Fruit fly (Drosophila melanogaster) whole organism, larva: ENCODE measurements around the gene plum.
A peak's percentile ranks its signal among the peaks of the same experiment; 100 is the strongest.

Experiments
- noc ChIP-seq: fragments of 200-800 bp; sonication (Bioruptor generic); optimal IDR thresholded peaks from 3 replicates; lab custom pipeline; 2019; ENCODE audit warnings: missing biosample characterization, mild to moderate bottlenecking, missing genetic modification characterization, moderate library complexity

The plum gene

dm6 chr3R:26496356-26496755 lies 38.7 kb downstream of the plum start:
- TF ChIP-seq noc (tag; lab: Kevin White, UChicago), result no peak

dm6 chr3R:26494247-26494646 lies 40.8 kb downstream of the plum start:
- peak; percentile 12 for TF ChIP-seq noc (tag; lab: Kevin White, UChicago)

- TF ChIP-seq noc (tag; lab: Kevin White, UChicago), result no peak
Measured at dm6 chr3R:26489456-26489855, 45.6 kb downstream of the plum start.

- no peak for TF ChIP-seq noc (tag; lab: Kevin White, UChicago)
Measured at dm6 chr3R:26485240-26485865, 49.7 kb downstream of the plum start.

dm6 chr3R:26484511-26484910 lies 50.5 kb downstream of the plum start:
- TF ChIP-seq noc (tag; lab: Kevin White, UChicago), result no peak

dm6 chr3R:26483657-26484056 lies 51.4 kb downstream of the plum start:
- TF ChIP-seq noc (tag; lab: Kevin White, UChicago), result no peak

- TF ChIP-seq noc (tag; lab: Kevin White, UChicago), result no peak
Measured at dm6 chr3R:26481231-26481630, 53.8 kb downstream of the plum start.

dm6 chr3R:26480362-26480761 lies 54.7 kb downstream of the plum start:
- TF ChIP-seq noc (tag; lab: Kevin White, UChicago), result no peak

dm6 chr3R:26479208-26479607 lies 55.8 kb downstream of the plum start:
- TF ChIP-seq noc (tag; lab: Kevin White, UChicago), result no peak

- no peak for TF ChIP-seq noc (tag; lab: Kevin White, UChicago)
Measured at dm6 chr3R:26478644-26479043, 56.4 kb downstream of the plum start.

- no peak for TF ChIP-seq noc (tag; lab: Kevin White, UChicago)
Measured at dm6 chr3R:26478040-26478439, 57.0 kb downstream of the plum start.

- TF ChIP-seq noc (tag; lab: Kevin White, UChicago), result no peak
Measured at dm6 chr3R:26465121-26465520, 69.9 kb downstream of the plum start.

dm6 chr3R:26464370-26464769 lies 70.6 kb downstream of the plum start:
- TF ChIP-seq noc (tag; lab: Kevin White, UChicago), result no peak

dm6 chr3R:26463558-26463957 lies 71.5 kb downstream of the plum start:
- TF ChIP-seq noc (tag; lab: Kevin White, UChicago), result no peak

- TF ChIP-seq noc (tag; lab: Kevin White, UChicago), result no peak
Measured at dm6 chr3R:26463146-26463545, 71.9 kb downstream of the plum start.

dm6 chr3R:26462173-26462959 lies 72.7 kb downstream of the plum start:
- TF ChIP-seq noc (tag; lab: Kevin White, UChicago), result no peak

- TF ChIP-seq noc (tag; lab: Kevin White, UChicago), result peak; percentile 64
Measured at dm6 chr3R:26461226-26461805, 73.7 kb downstream of the plum start, which contains the start of gene CG5455. TSS of gene CG5455 (plus strand) at chr3R:26461527.
